Fruit fly (Drosophila melanogaster) whole organism, embryonic: ENCODE results near the gene CG13075.

Source experiments
- CG10147 ChIP-seq: fragments of 200-800 bp; sonication (Bioruptor generic); optimal IDR thresholded peaks from 2 replicates; lab custom pipeline; 2019; ENCODE audit warnings: missing biosample characterization, mild to moderate bottlenecking, missing genetic modification characterization, moderate library complexity
- CG1024 ChIP-seq: fragments of 200-800 bp; sonication (Bioruptor generic); IDR thresholded peaks from 2 replicates; pipeline ENCODE4 v1.3.6; 2022; ENCODE audit warnings: missing biosample characterization, missing genetic modification characterization
- CG12071 ChIP-seq: fragments of 200-800 bp; sonication (Bioruptor generic); optimal IDR thresholded peaks from 3 replicates; lab custom pipeline; 2018; ENCODE audit warnings: missing biosample characterization, mild to moderate bottlenecking, missing genetic modification characterization
- CG13894 ChIP-seq: fragments of 200-800 bp; sonication (Bioruptor generic); optimal IDR thresholded peaks from 3 replicates; lab custom pipeline; 2018; ENCODE audit warnings: missing biosample characterization, mild to moderate bottlenecking, missing genetic modification characterization, moderate library complexity
- CG14441 ChIP-seq: fragments of 200-800 bp; sonication (Bioruptor generic); IDR thresholded peaks from 2 replicates; pipeline ENCODE4 v1.3.6; 2022; ENCODE audit warnings: missing biosample characterization, missing genetic modification characterization
- CG15601 ChIP-seq: fragments of 200-800 bp; sonication (Bioruptor generic); optimal IDR thresholded peaks from 3 replicates; lab custom pipeline; 2019; ENCODE audit warnings: missing biosample characterization, mild to moderate bottlenecking, missing genetic modification characterization, moderate library complexity
- CG15696 ChIP-seq: fragments of 200-800 bp; sonication (Bioruptor generic); optimal IDR thresholded peaks from 2 replicates; lab custom pipeline; 2019; ENCODE audit warnings: missing biosample characterization, mild to moderate bottlenecking, missing genetic modification characterization, moderate library complexity
- CG17328 ChIP-seq: fragments of 200-800 bp; sonication (Bioruptor generic); IDR thresholded peaks from 2 replicates; pipeline ENCODE4 v1.3.6; 2022; ENCODE audit warnings: missing biosample characterization, missing genetic modification characterization
- CG2120 ChIP-seq: fragments of 200-800 bp; sonication (Bioruptor generic); optimal IDR thresholded peaks from 3 replicates; lab custom pipeline; 2016; ENCODE audit warnings: missing biosample characterization, missing genetic modification characterization
- CG2199 ChIP-seq: fragments of 200-800 bp; sonication (Bioruptor generic); IDR thresholded peaks from 3 replicates; pipeline ENCODE4 v1.3.6; 2022; ENCODE audit warnings: missing biosample characterization, missing genetic modification characterization
- CG32767 ChIP-seq: fragments of 200-800 bp; sonication (Bioruptor generic); IDR thresholded peaks from 2 replicates; pipeline ENCODE4 v1.3.6; 2022; ENCODE audit warnings: missing biosample characterization, missing genetic modification characterization
- CG32772 ChIP-seq: fragments of 200-800 bp; sonication (Bioruptor generic); IDR thresholded peaks from 2 replicates; pipeline ENCODE4 v1.3.6; 2022; ENCODE audit warnings: missing biosample characterization, missing genetic modification characterization
- CG33557 ChIP-seq: fragments of 200-800 bp; sonication (Bioruptor generic); optimal IDR thresholded peaks from 2 replicates; lab custom pipeline; 2019; ENCODE audit warnings: missing biosample characterization, mild to moderate bottlenecking, missing genetic modification characterization, moderate library complexity
- CG7963 ChIP-seq: fragments of 200-800 bp; sonication (Bioruptor generic); IDR thresholded peaks from 3 replicates; pipeline ENCODE4 v1.3.6; 2022; ENCODE audit warnings: missing biosample characterization, missing genetic modification characterization; ENCODE audit not compliant: partially characterized antibody
- Dip2 ChIP-seq: fragments of 200-800 bp; sonication (Bioruptor generic); IDR thresholded peaks from 2 replicates; pipeline ENCODE4 v1.3.6; 2022; ENCODE audit warnings: missing biosample characterization, missing genetic modification characterization
- Elba2 ChIP-seq: fragments of 200-800 bp; sonication (Bioruptor generic); optimal IDR thresholded peaks from 3 replicates; lab custom pipeline; 2016; ENCODE audit warnings: missing biosample characterization, missing genetic modification characterization
- H15 ChIP-seq: fragments of 200-800 bp; sonication (Bioruptor generic); IDR thresholded peaks from 3 replicates; pipeline ENCODE4 v1.3.6; 2022; ENCODE audit warnings: missing biosample characterization, missing genetic modification characterization
- HLH54F ChIP-seq: fragments of 200-800 bp; sonication (Bioruptor generic); optimal IDR thresholded peaks from 3 replicates; lab custom pipeline; 2016; ENCODE audit warnings: missing biosample characterization, missing genetic modification characterization
- HmgZ ChIP-seq: fragments of 200-800 bp; sonication (Bioruptor generic); optimal IDR thresholded peaks from 2 replicates; lab custom pipeline; 2018; ENCODE audit warnings: missing biosample characterization, mild to moderate bottlenecking, missing genetic modification characterization
- Hmr ChIP-seq: fragments of 200-800 bp; sonication (Bioruptor generic); optimal IDR thresholded peaks from 3 replicates; lab custom pipeline; 2017; ENCODE audit warnings: mild to moderate bottlenecking, missing biosample characterization, missing genetic modification reagents, missing genetic modification characterization
- Hr3 ChIP-seq: fragments of 200-800 bp; sonication (Bioruptor generic); optimal IDR thresholded peaks from 3 replicates; lab custom pipeline; 2016; ENCODE audit warnings: missing biosample characterization, missing genetic modification characterization
- Jarid2 ChIP-seq: fragments of 200-800 bp; sonication (Bioruptor generic); optimal IDR thresholded peaks from 3 replicates; lab custom pipeline; 2017; ENCODE audit warnings: mild to moderate bottlenecking, missing biosample characterization, missing genetic modification reagents, missing genetic modification characterization
- Meics ChIP-seq: fragments of 200-800 bp; sonication (Bioruptor generic); optimal IDR thresholded peaks from 2 replicates; lab custom pipeline; 2017; ENCODE audit warnings: missing biosample characterization, mild to moderate bottlenecking, missing genetic modification characterization
- NK7.1 ChIP-seq: fragments of 200-800 bp; sonication (Bioruptor generic); optimal IDR thresholded peaks from 3 replicates; lab custom pipeline; 2016; ENCODE audit warnings: missing biosample characterization, missing genetic modification characterization
- Pdp1 ChIP-seq, 2 experiments: fragments of 200-800 bp; sonication (Bioruptor generic); optimal IDR thresholded peaks; 3 replicates each; lab custom pipeline; 2016; ENCODE audit warnings: missing biosample characterization in 2 of 2, missing genetic modification characterization in 2 of 2, mild to moderate bottlenecking in 1 of 2, moderate library complexity in 1 of 2
- Sin3A ChIP-seq: fragments of >200 bp; optimal IDR thresholded peaks from 2 replicates; lab custom pipeline; 2018
- Stat92E ChIP-seq, 3 experiments: fragments of >200 bp in 2 of 3; fragments of 200-800 bp in 1 of 3; sonication (Bioruptor generic) in 1 of 3; optimal IDR thresholded peaks; 2 replicates each; lab custom pipeline; 2017 to 2019; ENCODE audit warnings: missing biosample characterization in 3 of 3, missing genetic modification characterization in 3 of 3, mild to moderate bottlenecking in 1 of 3, moderate library complexity in 1 of 3
- Xbp1 ChIP-seq: fragments of 200-800 bp; sonication (Bioruptor generic); optimal IDR thresholded peaks from 3 replicates; lab custom pipeline; 2016; ENCODE audit warnings: missing biosample characterization, mild to moderate bottlenecking, missing genetic modification characterization
- al ChIP-seq: fragments of 200-800 bp; sonication (Bioruptor generic); IDR thresholded peaks from 2 replicates; pipeline ENCODE4 v1.3.6; 2022; ENCODE audit warnings: missing biosample characterization, missing genetic modification characterization
- bsh ChIP-seq, 2 experiments: fragments of 200-800 bp; sonication (Bioruptor generic); optimal IDR thresholded peaks; 2 replicates each; lab custom pipeline; 2017 to 2018; ENCODE audit warnings: mild to moderate bottlenecking in 2 of 2, missing biosample characterization in 2 of 2, missing genetic modification characterization in 2 of 2, moderate library complexity in 1 of 2
- chinmo ChIP-seq: fragments of 200-800 bp; sonication (Bioruptor generic); IDR thresholded peaks from 4 replicates; pipeline ENCODE4 v1.3.6; 2022; ENCODE audit warnings: missing biosample characterization, missing genetic modification characterization; ENCODE audit not compliant: partially characterized antibody
- chn ChIP-seq: fragments of 200-800 bp; sonication (Bioruptor generic); optimal IDR thresholded peaks from 2 replicates; lab custom pipeline; 2016; ENCODE audit warnings: missing biosample characterization, missing genetic modification characterization
- corto ChIP-seq: fragments of 200-800 bp; sonication (Bioruptor generic); optimal IDR thresholded peaks from 2 replicates; lab custom pipeline; 2016; ENCODE audit warnings: missing biosample characterization, mild to moderate bottlenecking, missing genetic modification characterization, moderate library complexity
- ems ChIP-seq: fragments of 200-800 bp; sonication (Bioruptor generic); optimal IDR thresholded peaks from 3 replicates; lab custom pipeline; 2016; ENCODE audit warnings: missing biosample characterization, missing genetic modification characterization
- eyg ChIP-seq: fragments of 200-800 bp; sonication (Bioruptor generic); optimal IDR thresholded peaks from 3 replicates; lab custom pipeline; 2016; ENCODE audit warnings: missing biosample characterization, missing genetic modification characterization
- gcm ChIP-seq: fragments of 200-800 bp; sonication (Bioruptor generic); optimal IDR thresholded peaks from 2 replicates; lab custom pipeline; 2019; ENCODE audit warnings: missing biosample characterization, mild to moderate bottlenecking, missing genetic modification characterization, moderate library complexity
- jumu ChIP-seq: fragments of 200-800 bp; sonication (Bioruptor generic); optimal IDR thresholded peaks from 3 replicates; lab custom pipeline; 2016; ENCODE audit warnings: missing biosample characterization, missing genetic modification characterization
- lmd ChIP-seq: fragments of 200-800 bp; sonication (Bioruptor generic); IDR thresholded peaks from 2 replicates; pipeline ENCODE4 v1.3.6; 2022; ENCODE audit warnings: missing biosample characterization, missing genetic modification characterization
- sc ChIP-seq, 3 experiments: fragments of >200 bp in 2 of 3; fragments of 200-800 bp in 1 of 3; sonication (Bioruptor generic) in 1 of 3; optimal IDR thresholded peaks; 2 replicates in 2 of 3; 3 replicates in 1 of 3; lab custom pipeline; 2017; ENCODE audit warnings: mild to moderate bottlenecking in 1 of 3, missing biosample characterization in 1 of 3, missing genetic modification characterization in 1 of 3, missing genetic modification reagents in 1 of 3
- sd ChIP-seq: fragments of 200-800 bp; sonication (Bioruptor generic); optimal IDR thresholded peaks from 3 replicates; lab custom pipeline; 2018; ENCODE audit warnings: missing biosample characterization, mild to moderate bottlenecking, missing genetic modification characterization, moderate library complexity
- sens ChIP-seq: fragments of 200-800 bp; sonication (Bioruptor generic); peaks from one replicate; lab custom pipeline; 2016; ENCODE audit warnings: missing biosample characterization, missing genetic modification characterization
- so ChIP-seq: fragments of 200-800 bp; sonication (Bioruptor generic); IDR thresholded peaks from 3 replicates; pipeline ENCODE4 v1.3.6; 2022; ENCODE audit warnings: missing biosample characterization, missing genetic modification characterization
- sqz ChIP-seq: fragments of 200-800 bp; sonication (Bioruptor generic); optimal IDR thresholded peaks from 3 replicates; lab custom pipeline; 2018; ENCODE audit warnings: missing biosample characterization, mild to moderate bottlenecking, missing genetic modification characterization

The CG13075 gene

dm6 chr3L:16083693-16084092 is at the start of gene CG13075:
CG13075 (plus strand) TSS chr3L:16083993.
- no peak for TF ChIP-seq CG13894 (tag; lab: Kevin White, UChicago)
- TF ChIP-seq CG32767 (GFP tag; lab: Robert Waterston, UW): no peak
- TF ChIP-seq jumu (GFP tag; lab: Kevin White, UChicago): no peak
- no peak for TF ChIP-seq CG15696 (tag; lab: Kevin White, UChicago)
- no peak for TF ChIP-seq ems (GFP tag; lab: Kevin White, UChicago)
- no peak for TF ChIP-seq NK7.1 (GFP tag; lab: Kevin White, UChicago)
- no peak for TF ChIP-seq so (GFP tag; lab: Robert Waterston, UW)
- TF ChIP-seq Sin3A: no peak

- TF ChIP-seq Jarid2 (GFP tag; lab: Kevin White, UChicago) (no peak), Meics (no peak), chn (GFP tag; lab: Kevin White, UChicago) (no peak), Elba2 (GFP tag; lab: Kevin White, UChicago) (peak; percentile 18), Pdp1 (GFP tag; optimal IDR thresholded peaks at IDR 0.05; lab: Kevin White, UChicago) (peak in 1 of 2 experiments; percentile 25)
- TF ChIP-seq, all 482 proteins: peak for 2
Observed at dm6 chr3L:16034224-16034623, 49.6 kb upstream of the CG13075 start, which contains the start of gene CG42538. CG42538 (plus strand) TSS chr3L:16034524.

DNA sequence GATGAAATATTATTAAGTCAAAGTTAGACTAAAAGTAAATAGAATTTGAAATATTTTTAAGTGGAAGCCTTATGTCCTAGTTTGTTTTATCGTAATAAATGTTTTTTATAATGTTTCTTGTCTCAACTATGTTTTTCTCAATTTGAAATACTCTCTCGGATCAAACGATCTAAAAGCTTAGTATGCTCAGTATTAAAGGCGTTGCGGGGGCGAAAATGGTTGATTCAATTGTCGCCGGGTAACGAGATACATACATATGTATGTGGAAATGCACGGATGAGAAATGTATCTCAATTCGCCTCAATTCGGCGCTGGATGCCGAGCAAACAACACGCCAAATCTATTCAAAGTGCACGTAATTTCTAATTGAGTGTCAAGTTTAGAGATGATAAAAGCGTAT is 48.6 kb upstream of the CG13075 start, which contains the start of gene CG5895:
Gene CG5895 (plus strand): TSS at position 301 of the 400 bp plus-strand sequence.
- peak; percentile 47; the same call in 1 of the 3 replicates for TF ChIP-seq CG2199 (GFP tag; lab: Robert Waterston, UW)
- no peak for TF ChIP-seq NK7.1 (GFP tag; lab: Kevin White, UChicago)
- TF ChIP-seq CG1024 (GFP tag; lab: Robert Waterston, UW): 0 out of 2 replicates have a peak, but pooled peaks have one; percentile 8
- no peak for TF ChIP-seq CG33557 (GFP tag; lab: Kevin White, UChicago)
- peak; percentile 34 for TF ChIP-seq sens (GFP tag; lab: Kevin White, UChicago)

- TF ChIP-seq HLH54F (peak; percentile 76), CG32772 (peak; percentile 96), HmgZ (tag; lab: Kevin White, UChicago) (peak; percentile 93), gcm (GFP tag; lab: Kevin White, UChicago) (peak; percentile 70), chinmo (GFP tag; lab: Robert Waterston, UW) (0 out of 4 replicates have a peak, but pooled peaks have one; percentile 43), CG12071 (GFP tag; lab: Kevin White, UChicago) (peak; percentile 81), Hmr (GFP tag; lab: Kevin White, UChicago) (peak; percentile 93), sd (tag; lab: Kevin White, UChicago) (peak; percentile 58), corto (GFP tag; lab: Kevin White, UChicago) (no peak), sc (optimal IDR thresholded peaks at IDR 0.05; lab: Kevin White, UChicago) (no peak), sc (GFP tag; optimal IDR thresholded peaks at IDR 0.05; lab: Kevin White, UChicago) (peak; percentile 13), Stat92E (GFP tag; optimal IDR thresholded peaks at IDR 0.05; lab: Kevin White, UChicago) (peak in 1 of 3 experiments; percentile 17), al (GFP tag; lab: Robert Waterston, UW) (peak; percentile 37; the same call in 1 of the 2 replicates), Hr3 (GFP tag; lab: Kevin White, UChicago) (peak; percentile 64), Dip2 (GFP tag; lab: Robert Waterston, UW) (no peak), lmd (GFP tag; lab: Robert Waterston, UW) (peak; percentile 80), CG17328 (GFP tag; lab: Robert Waterston, UW) (peak; percentile 81), ems (GFP tag; lab: Kevin White, UChicago) (peak; percentile 61), CG15601 (tag; lab: Kevin White, UChicago) (peak; percentile 82), CG7963 (GFP tag; lab: Robert Waterston, UW) (peak; percentile 49; the same call in 2 of the 3 replicates), NK7.1 (GFP tag; lab: Kevin White, UChicago) (peak; percentile 43), eyg (GFP tag; lab: Kevin White, UChicago) (peak; percentile 60), bsh (GFP tag; optimal IDR thresholded peaks at IDR 0.05; lab: Kevin White, UChicago) (peak; percentile 70 to 79), H15 (GFP tag; lab: Robert Waterston, UW) (peak; percentile 64; the same call in 1 of the 3 replicates), sqz (GFP tag; lab: Kevin White, UChicago) (no peak), CG14441 (GFP tag; lab: Robert Waterston, UW) (peak; percentile 81), CG2120 (GFP tag; lab: Kevin White, UChicago) (peak; percentile 89), Xbp1 (GFP tag; lab: Kevin White, UChicago) (peak; percentile 83), CG10147 (GFP tag; lab: Kevin White, UChicago) (peak; percentile 81)
Observed at dm6 chr3L:16037048-16037477, 46.7 kb upstream of the CG13075 start.
